Worm (Caenorhabditis elegans) whole organism, L4/young adult: Measurements from ENCODE around the gene Y43F8C.9.

Experiments
- W03F9.2 ChIP-seq: fragments of 150-350 bp; optimal IDR thresholded peaks from 2 replicates; lab custom pipeline; 2014; ENCODE audit warnings: missing biosample characterization, missing genetic modification characterization
- him-1 ChIP-seq: sonication (generic microtip); optimal IDR thresholded peaks from 2 replicates; lab custom pipeline; 2016; ENCODE audit warnings: missing genotype, missing genetic modification reagents, missing genetic modification characterization, missing compliant biosample characterization

- peak; percentile 26 for TF ChIP-seq W03F9.2 (tag; lab: Kevin White, UChicago)
- no peak for TF ChIP-seq him-1 (tag; lab: Kevin White, UChicago)
These were observed 2.0 kb upstream of the Y43F8C.9 start, which contains the start of the genes Y43F8C.7 and mrps-28 for ce11 chrV:19643903-19644302.
